Worm (Caenorhabditis elegans) whole organism, L4/young adult: ENCODE measurements around the gene F46F5.11.

ENCODE experiments used
- dao-5 ChIP-seq: sonication (generic microtip); optimal IDR thresholded peaks from 2 replicates; lab custom pipeline; 2016; ENCODE audit warnings: missing genotype, missing genetic modification characterization, moderate library complexity, missing compliant biosample characterization
- him-1 ChIP-seq: sonication (generic microtip); optimal IDR thresholded peaks from 2 replicates; lab custom pipeline; 2016; ENCODE audit warnings: missing genotype, missing genetic modification reagents, missing genetic modification characterization, missing compliant biosample characterization

- peak; percentile 79 for TF ChIP-seq him-1 (tag; lab: Kevin White, UChicago)
- no peak for TF ChIP-seq dao-5
Measured at ce11 chrII:759788-760187, 48.8 kb upstream of the F46F5.11 start.
